Worm (Caenorhabditis elegans): ENCODE results near the gene K09E9.1.

K09E9.1 gene

DNA sequence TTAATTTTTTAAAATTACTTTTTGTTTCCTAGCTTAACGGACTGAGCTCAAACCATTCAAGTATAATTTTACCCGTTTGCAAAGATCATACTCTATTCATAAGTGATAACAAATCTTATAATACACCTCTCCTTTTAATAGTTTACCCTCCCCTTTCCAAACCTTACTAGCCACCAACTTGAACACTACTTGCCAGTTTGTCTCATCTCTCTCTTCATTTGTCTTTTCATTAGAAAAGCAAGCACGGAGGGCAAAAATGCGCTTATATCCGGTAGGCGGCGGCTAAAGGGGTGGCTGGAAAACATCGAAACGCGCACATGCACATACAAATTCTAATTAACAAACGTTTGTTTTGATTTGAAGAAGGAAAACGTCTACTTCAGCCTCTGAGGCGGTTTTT, 34.7 kb downstream of the K09E9.1 start:
- no peak for TF ChIP-seq sptf-1 (tag; optimal IDR thresholded peaks at IDR 0.05)
- TF ChIP-seq unc-130 (tag; optimal IDR thresholded peaks at IDR 0.05) = no peak
- TF ChIP-seq fkh-8 (tag; optimal IDR thresholded peaks at IDR 0.05) = no peak
- no peak for TF ChIP-seq unc-62 (GFP tag; optimal IDR thresholded peaks at IDR 0.05)
- TF ChIP-seq dpl-1 (GFP tag; optimal IDR thresholded peaks at IDR 0.05) = no peak
- TF ChIP-seq nhr-84 (tag; optimal IDR thresholded peaks at IDR 0.05) = no peak
- no peak for TF ChIP-seq lin-14 (GFP tag; optimal IDR thresholded peaks at IDR 0.05)
- TF ChIP-seq Y116A8C.19 (tag; optimal IDR thresholded peaks at IDR 0.05; ENCODE audit: borderline replicate concordance) = no peak
- no peak for TF ChIP-seq snu-23 (GFP tag; optimal IDR thresholded peaks at IDR 0.05)
- no peak for TF ChIP-seq nhr-20 (tag; optimal IDR thresholded peaks at IDR 0.05)
- no peak for TF ChIP-seq lin-39 (tag; optimal IDR thresholded peaks at IDR 0.05)
- TF ChIP-seq pag-3 (tag; optimal IDR thresholded peaks at IDR 0.05; ENCODE audit: borderline replicate concordance, insufficient read depth) = no peak
- no peak for TF ChIP-seq unc-86 (tag; optimal IDR thresholded peaks at IDR 0.05)
- TF ChIP-seq sox-4 (tag; optimal IDR thresholded peaks at IDR 0.05) = no peak
- TF ChIP-seq elt-2 (tag; optimal IDR thresholded peaks at IDR 0.05) = no peak
- no peak for TF ChIP-seq lir-3 (tag; optimal IDR thresholded peaks at IDR 0.05; ENCODE audit: poor library complexity)
- TF ChIP-seq F16B12.6 (tag; optimal IDR thresholded peaks at IDR 0.05) = no peak
- TF ChIP-seq grh-1 (GFP tag; IDR thresholded peaks at IDR 0.05) = no peak
- TF ChIP-seq nhr-19 (GFP tag; conservative IDR thresholded peaks at IDR 0.05) = no peak

DNA sequence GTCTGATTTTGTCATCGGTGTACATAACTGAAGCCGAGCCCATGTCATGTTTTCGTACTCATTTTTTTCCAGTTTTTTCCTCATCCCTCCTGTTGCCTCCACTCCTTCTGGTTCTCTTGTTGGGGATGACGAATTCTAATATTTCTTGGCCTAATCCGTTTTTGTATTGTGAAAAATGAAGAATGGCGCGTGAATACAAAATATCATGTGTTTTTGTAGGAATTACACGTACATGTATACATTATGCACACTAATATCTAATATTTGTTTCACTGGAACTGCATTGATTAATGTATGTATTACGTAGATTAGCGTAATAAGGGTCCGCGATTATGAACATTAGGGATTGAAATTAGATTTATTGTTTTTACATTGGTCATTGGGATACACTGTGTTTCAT, 35.3 kb downstream of the K09E9.1 start:
- TF ChIP-seq tbx-2 (tag; optimal IDR thresholded peaks at IDR 0.05) = no peak
- no peak for TF ChIP-seq fkh-10 (GFP tag; optimal IDR thresholded peaks at IDR 0.05)
- TF ChIP-seq sox-4 (tag; optimal IDR thresholded peaks at IDR 0.05) = peak; percentile 23
- TF ChIP-seq ces-1 (GFP tag; optimal IDR thresholded peaks at IDR 0.05) = no peak
- TF ChIP-seq jun-1 (tag; optimal IDR thresholded peaks at IDR 0.05) = no peak
- TF ChIP-seq ceh-90 (tag; optimal IDR thresholded peaks at IDR 0.05) = no peak
- no peak for TF ChIP-seq lin-35 (GFP tag; optimal IDR thresholded peaks at IDR 0.05)
- TF ChIP-seq egl-27 (tag; optimal IDR thresholded peaks at IDR 0.05) = no peak
- no peak for TF ChIP-seq nhr-28 (tag; optimal IDR thresholded peaks at IDR 0.05)
- TF ChIP-seq dpl-1 (GFP tag; optimal IDR thresholded peaks at IDR 0.05) = no peak
- TF ChIP-seq egl-13 (tag; optimal IDR thresholded peaks at IDR 0.05) = no peak
- no peak for TF ChIP-seq xbp-1 (tag; optimal IDR thresholded peaks at IDR 0.05)
- no peak for TF ChIP-seq ztf-11 (tag; optimal IDR thresholded peaks at IDR 0.05)
- TF ChIP-seq fkh-4 (tag; optimal IDR thresholded peaks at IDR 0.05; ENCODE audit: borderline replicate concordance) = peak; percentile 0
- no peak for TF ChIP-seq nhr-77 (tag; optimal IDR thresholded peaks at IDR 0.05)
- TF ChIP-seq vab-15 (tag; optimal IDR thresholded peaks at IDR 0.05) = no peak
- TF ChIP-seq elt-3 (tag; optimal IDR thresholded peaks at IDR 0.05) = no peak
- TF ChIP-seq hlh-17 (GFP tag; optimal IDR thresholded peaks at IDR 0.05; ENCODE audit: borderline replicate concordance) = no peak
- TF ChIP-seq fos-1 (tag; optimal IDR thresholded peaks at IDR 0.05) = no peak
- no peak for TF ChIP-seq lin-39 (tag; optimal IDR thresholded peaks at IDR 0.05)
- TF ChIP-seq aha-1 (tag; optimal IDR thresholded peaks at IDR 0.05) = no peak
- no peak for TF ChIP-seq grh-1 (GFP tag; IDR thresholded peaks at IDR 0.05)
- TF ChIP-seq dsc-1 (tag; optimal IDR thresholded peaks at IDR 0.05) = peak; percentile 90
- TF ChIP-seq pag-3 (tag; optimal IDR thresholded peaks at IDR 0.05; ENCODE audit: borderline replicate concordance, insufficient read depth) = no peak
- TF ChIP-seq zip-4 (GFP tag; optimal IDR thresholded peaks at IDR 0.05) = no peak
- no peak for TF ChIP-seq elt-2 (tag; optimal IDR thresholded peaks at IDR 0.05)
- peak; percentile 59 for TF ChIP-seq pax-3 (tag; optimal IDR thresholded peaks at IDR 0.05)
- no peak for TF ChIP-seq unc-98 (GFP tag; IDR thresholded peaks at IDR 0.05)
- no peak for TF ChIP-seq nhr-47 (tag; optimal IDR thresholded peaks at IDR 0.05)
- no peak for TF ChIP-seq nhr-76 (tag; optimal IDR thresholded peaks at IDR 0.05)

All from whole organism, L1 larva.